Fruit fly (Drosophila melanogaster) whole organism: ENCODE results near the gene yellow-e3.

ENCODE experiments used
- psq ChIP-seq: fragments of >200 bp; optimal IDR thresholded peaks from 2 replicates; lab custom pipeline; 2017
- usp ChIP-seq: fragments of >200 bp; optimal IDR thresholded peaks from 2 replicates; lab custom pipeline; 2017; ENCODE audit warnings: missing biosample characterization, missing genetic modification characterization, mixed read lengths

dm6 chr3R:13448354-13448753, 43.7 kb upstream of the yellow-e3 start:
- TF ChIP-seq psq (lab: Kevin White, UChicago), result no peak
- TF ChIP-seq usp, result no peak
